Fruit fly (Drosophila melanogaster) whole organism, wandering third instar larva: ENCODE data around the gene sisA.
A peak's percentile ranks its signal among the peaks of the same experiment; 100 is the strongest.

Experiments
- Abd-B ChIP-seq: fragments of >200 bp; optimal IDR thresholded peaks from 2 replicates; lab custom pipeline; 2017; ENCODE audit warnings: missing biosample characterization, missing genetic modification characterization
- CG32264 ChIP-seq: fragments of 200-800 bp; sonication (Bioruptor generic); optimal IDR thresholded peaks from 2 replicates; lab custom pipeline; 2016; ENCODE audit warnings: missing biosample characterization, missing genetic modification characterization
- CG9705 ChIP-seq: fragments of 200-800 bp; sonication (Bioruptor generic); optimal IDR thresholded peaks from 2 replicates; lab custom pipeline; 2018; ENCODE audit warnings: missing biosample characterization, mild to moderate bottlenecking, missing genetic modification characterization
- CrebA ChIP-seq: fragments of 200-800 bp; sonication (Bioruptor generic); optimal IDR thresholded peaks from 2 replicates; lab custom pipeline; 2016; ENCODE audit warnings: missing biosample characterization, mild to moderate bottlenecking, missing genetic modification characterization, borderline replicate concordance
- Dfd ChIP-seq: fragments of >200 bp; optimal IDR thresholded peaks from 2 replicates; lab custom pipeline; 2017; ENCODE audit warnings: missing biosample characterization, missing genetic modification characterization
- Dif ChIP-seq: fragments of 200-275, 200-300 bp; sonication (Bioruptor generic); optimal IDR thresholded peaks from 2 replicates; lab custom pipeline; 2018; ENCODE audit warnings: missing biosample characterization, missing genetic modification characterization; ENCODE audit not compliant: partially characterized antibody
- GATAd ChIP-seq: sonication (Bioruptor generic); optimal IDR thresholded peaks from 2 replicates; lab custom pipeline; 2016; ENCODE audit warnings: missing biosample characterization, missing genetic modification characterization
- HLH106 ChIP-seq: fragments of 200-800 bp; optimal IDR thresholded peaks from 3 replicates; lab custom pipeline; 2019; ENCODE audit warnings: missing biosample characterization, mild to moderate bottlenecking, missing genetic modification characterization, moderate library complexity
- Hnf4 ChIP-seq: fragments of 200-800 bp; sonication (Bioruptor generic); optimal IDR thresholded peaks from 2 replicates; lab custom pipeline; 2016; ENCODE audit warnings: missing biosample characterization, mild to moderate bottlenecking, missing genetic modification characterization
- Hr78 ChIP-seq: fragments of >200 bp; optimal IDR thresholded peaks from 2 replicates; lab custom pipeline; 2017; ENCODE audit warnings: missing biosample characterization, missing genetic modification characterization
- Hr83 ChIP-seq: fragments of 200-300 bp; sonication (Bioruptor generic); optimal IDR thresholded peaks from 2 replicates; lab custom pipeline; 2016; ENCODE audit warnings: missing biosample characterization, mild to moderate bottlenecking, missing genetic modification characterization, moderate library complexity; ENCODE audit not compliant: poor library complexity, severe bottlenecking
- Jra ChIP-seq: sonication (Bioruptor generic); optimal IDR thresholded peaks from 2 replicates; lab custom pipeline; 2016; ENCODE audit warnings: missing biosample characterization, missing genetic modification characterization
- Mio ChIP-seq: sonication (Bioruptor generic); optimal IDR thresholded peaks from 2 replicates; lab custom pipeline; 2016; ENCODE audit warnings: missing biosample characterization, missing genetic modification characterization
- Myc ChIP-seq: fragments of >200 bp; optimal IDR thresholded peaks from 2 replicates; lab custom pipeline; 2017
- N ChIP-seq: fragments of >200 bp; optimal IDR thresholded peaks from 2 replicates; lab custom pipeline; 2018; ENCODE audit warnings: missing biosample characterization, missing external identifiers, missing genetic modification characterization
- OdsH ChIP-seq: fragments of 200-800 bp; sonication (Bioruptor generic); optimal IDR thresholded peaks from 2 replicates; lab custom pipeline; 2016; ENCODE audit warnings: missing biosample characterization, mild to moderate bottlenecking, missing genetic modification characterization
- Rel ChIP-seq, 2 experiments: fragments of 200-800 bp; sonication (Bioruptor generic) in 1 of 2; optimal IDR thresholded peaks; 2 replicates in 1 of 2; 3 replicates in 1 of 2; lab custom pipeline; 2016 to 2019; ENCODE audit warnings: mild to moderate bottlenecking in 2 of 2, missing biosample characterization in 2 of 2, missing genetic modification characterization in 2 of 2, moderate library complexity in 1 of 2
- Sp1 ChIP-seq: fragments of 200-800 bp; sonication (Bioruptor generic); optimal IDR thresholded peaks from 3 replicates; lab custom pipeline; 2019; ENCODE audit warnings: missing biosample characterization, mild to moderate bottlenecking, missing genetic modification characterization, moderate library complexity
- Vsx2 ChIP-seq: fragments of 200-300, 225-300 bp; sonication (Bioruptor generic); optimal IDR thresholded peaks from 2 replicates; lab custom pipeline; 2018; ENCODE audit warnings: missing biosample characterization, missing genetic modification characterization; ENCODE audit not compliant: partially characterized antibody
- br ChIP-seq: fragments of 200-800 bp; sonication (Bioruptor generic); optimal IDR thresholded peaks from 2 replicates; lab custom pipeline; 2016; ENCODE audit warnings: missing biosample characterization, missing genetic modification characterization
- brk ChIP-seq: fragments of 200-800 bp; sonication (Bioruptor generic); optimal IDR thresholded peaks from 2 replicates; lab custom pipeline; 2016; ENCODE audit warnings: missing biosample characterization, mild to moderate bottlenecking, missing genetic modification characterization
- dl ChIP-seq, 2 experiments: fragments of 175-275, 200-275 bp in 1 of 2; fragments of 200-275 bp in 1 of 2; sonication (Bioruptor generic); optimal IDR thresholded peaks; lab custom pipeline; 2018; ENCODE audit warnings: mild to moderate bottlenecking in 2 of 2, missing biosample characterization in 2 of 2, missing genetic modification characterization in 2 of 2, moderate library complexity in 2 of 2; ENCODE audit not compliant: partially characterized antibody in 2 of 2, insufficient read depth in 1 of 2
- dmrt93B ChIP-seq: fragments of 200-800 bp; sonication (Bioruptor generic); optimal IDR thresholded peaks from 2 replicates; lab custom pipeline; 2018; ENCODE audit warnings: missing biosample characterization, mild to moderate bottlenecking, missing genetic modification characterization
- dsf ChIP-seq: sonication (Bioruptor generic); optimal IDR thresholded peaks from 2 replicates; lab custom pipeline; 2016; ENCODE audit warnings: missing biosample characterization, missing genetic modification characterization, borderline replicate concordance
- ey ChIP-seq: fragments of 200-800 bp; sonication (Bioruptor generic); optimal IDR thresholded peaks from 2 replicates; lab custom pipeline; 2016; ENCODE audit warnings: missing biosample characterization, missing genetic modification characterization
- foxo ChIP-seq, 2 experiments: fragments of 200-800 bp; sonication (Bioruptor generic); optimal IDR thresholded peaks; 2 replicates in 1 of 2; 3 replicates in 1 of 2; lab custom pipeline; 2016 to 2017; ENCODE audit warnings: missing biosample characterization in 2 of 2, missing genetic modification characterization in 2 of 2
- fru ChIP-seq: fragments of 200-800 bp; sonication (Bioruptor generic); optimal IDR thresholded peaks from 3 replicates; lab custom pipeline; 2016; ENCODE audit warnings: missing biosample characterization, mild to moderate bottlenecking, missing genetic modification characterization
- h ChIP-seq: fragments of 200-800 bp; sonication (Bioruptor generic); optimal IDR thresholded peaks from 3 replicates; lab custom pipeline; 2016; ENCODE audit warnings: missing biosample characterization, mild to moderate bottlenecking, missing genetic modification characterization
- jim ChIP-seq: fragments of 175-275, 200-325 bp; sonication (Bioruptor generic); optimal IDR thresholded peaks from 2 replicates; lab custom pipeline; 2016; ENCODE audit warnings: missing biosample characterization, mild to moderate bottlenecking, missing genetic modification characterization
- lola ChIP-seq: fragments of >200 bp; optimal IDR thresholded peaks from 2 replicates; lab custom pipeline; 2017; ENCODE audit warnings: missing biosample characterization, missing genetic modification characterization
- pan ChIP-seq: fragments of >200 bp; optimal IDR thresholded peaks from 2 replicates; lab custom pipeline; 2017
- psq ChIP-seq: fragments of 200-800 bp; sonication (Bioruptor generic); optimal IDR thresholded peaks from 3 replicates; lab custom pipeline; 2017; ENCODE audit warnings: missing biosample characterization, mild to moderate bottlenecking, missing genetic modification characterization, moderate library complexity
- rgr ChIP-seq: fragments of 200-800 bp; sonication (Bioruptor generic); optimal IDR thresholded peaks from 3 replicates; lab custom pipeline; 2016; ENCODE audit warnings: missing biosample characterization, mild to moderate bottlenecking, missing genetic modification characterization
- sage ChIP-seq: fragments of 200-800 bp; sonication (Bioruptor generic); optimal IDR thresholded peaks from 2 replicates; lab custom pipeline; 2016; ENCODE audit warnings: missing biosample characterization, mild to moderate bottlenecking, missing genetic modification characterization
- sv ChIP-seq: fragments of 200-800 bp; sonication (Bioruptor generic); optimal IDR thresholded peaks from 3 replicates; lab custom pipeline; 2016; ENCODE audit warnings: missing biosample characterization, missing genetic modification characterization
- tai ChIP-seq: sonication (Bioruptor generic); optimal IDR thresholded peaks from 2 replicates; lab custom pipeline; 2016; ENCODE audit warnings: missing biosample characterization, missing genetic modification characterization
- usp ChIP-seq: fragments of >200 bp; optimal IDR thresholded peaks from 2 replicates; lab custom pipeline; 2017; ENCODE audit warnings: missing biosample characterization, missing genetic modification characterization
- woc ChIP-seq: sonication (Bioruptor generic); optimal IDR thresholded peaks from 2 replicates; lab custom pipeline; 2016; ENCODE audit warnings: missing biosample characterization, mild to moderate bottlenecking, missing genetic modification characterization

sisA gene

dm6 chrX:11359081-11359481, 36.9 kb upstream of the sisA start, which contains the start of gene Pa1:
TSS of gene Pa1 (plus strand) at chrX:11359236.
- TF ChIP-seq OdsH (no peak), Hr83 (GFP tag; lab: Kevin White, UChicago) (peak; percentile 10), Sp1 (GFP tag; lab: Kevin White, UChicago) (peak; percentile 24), sage (GFP tag; lab: Kevin White, UChicago) (no peak), Rel (GFP tag; optimal IDR thresholded peaks at IDR 0.05; lab: Kevin White, UChicago) (no peak), Rel (tag; optimal IDR thresholded peaks at IDR 0.05; lab: Kevin White, UChicago) (peak; percentile 8)
- TF ChIP-seq, all 38 proteins: peak for 3

DNA sequence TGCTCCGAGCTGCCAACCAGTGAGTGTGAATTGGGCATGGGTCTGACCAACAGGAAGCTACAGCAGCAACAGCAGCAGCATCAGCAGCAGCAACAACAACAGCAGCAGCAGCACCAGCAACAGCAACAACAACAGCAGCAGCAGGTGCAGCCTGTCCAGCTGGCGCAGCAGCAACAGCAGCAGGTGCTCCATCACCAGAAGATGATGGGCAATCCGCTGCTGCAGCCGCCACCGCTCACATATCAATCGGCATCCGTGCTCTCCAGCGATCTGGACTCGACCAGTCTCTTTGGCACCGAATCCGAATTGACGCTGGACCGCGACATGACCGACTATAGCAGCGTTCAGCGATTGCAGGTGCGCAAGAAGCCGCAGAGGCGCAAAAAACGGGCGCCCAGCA, 34.5 kb upstream of the sisA start:
- TF ChIP-seq Dif (GFP tag; lab: Kevin White, UChicago) (no peak), brk (GFP tag; lab: Kevin White, UChicago) (no peak), Vsx2 (GFP tag; lab: Kevin White, UChicago) (no peak), fru (no peak), CG9705 (GFP tag; lab: Kevin White, UChicago) (no peak), psq (GFP tag; lab: Kevin White, UChicago) (no peak), Abd-B (GFP tag; lab: Kevin White, UChicago) (no peak), Dfd (no peak), GATAd (GFP tag; lab: Kevin White, UChicago) (no peak)

DNA sequence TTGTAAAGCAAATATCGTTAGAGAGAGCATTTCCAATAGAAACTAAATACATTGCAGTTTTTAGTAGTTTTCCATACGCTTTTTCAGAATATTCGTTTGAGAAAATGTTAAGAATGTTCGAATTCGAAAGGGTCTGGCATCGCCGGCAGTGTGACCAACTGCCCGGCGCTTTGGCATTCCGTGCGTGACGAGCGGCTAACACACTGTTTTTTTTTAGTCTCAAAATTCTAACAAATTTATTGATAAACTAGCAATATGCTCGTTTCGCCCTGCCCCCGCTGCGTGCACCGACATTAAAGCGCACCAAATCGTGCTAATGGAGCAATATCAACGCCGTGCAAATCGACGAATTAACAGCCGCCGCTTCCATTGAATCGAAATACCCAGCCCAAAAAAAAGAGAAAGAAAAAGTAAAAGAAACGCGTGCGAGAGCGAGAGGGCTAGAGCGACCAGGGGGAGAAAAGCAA, 33.6 kb upstream of the sisA start, which contains the start of gene dsh:
Gene dsh, plus strand, starts transcription at position 174 of the 467 bp plus-strand sequence.
- TF ChIP-seq foxo (GFP tag; optimal IDR thresholded peaks at IDR 0.05; lab: Kevin White, UChicago) (peak in 1 of 2 experiments; percentile 41), Myc (no peak), psq (GFP tag; lab: Kevin White, UChicago) (peak; percentile 8), ey (GFP tag; lab: Kevin White, UChicago) (no peak), Sp1 (GFP tag; lab: Kevin White, UChicago) (peak; percentile 4)

- peak; percentile 81 for TF ChIP-seq Mio (GFP tag; lab: Kevin White, UChicago)
- TF ChIP-seq Rel (GFP tag; optimal IDR thresholded peaks at IDR 0.05; lab: Kevin White, UChicago) = no peak
- TF ChIP-seq Rel (tag; optimal IDR thresholded peaks at IDR 0.05; lab: Kevin White, UChicago) = peak; percentile 72
- TF ChIP-seq rgr (GFP tag; lab: Kevin White, UChicago) = peak; percentile 96
- TF ChIP-seq Jra = peak; percentile 71
- no peak for TF ChIP-seq Myc
- peak; percentile 86 for TF ChIP-seq Sp1 (GFP tag; lab: Kevin White, UChicago)
- no peak for TF ChIP-seq Hr78
- no peak for TF ChIP-seq Abd-B (GFP tag; lab: Kevin White, UChicago)
- TF ChIP-seq h (GFP tag; lab: Kevin White, UChicago) = peak; percentile 95
- no peak for TF ChIP-seq dl (GFP tag; optimal IDR thresholded peaks at IDR 0.05; lab: Kevin White, UChicago; ENCODE audit: insufficient read depth in 1 of 2, partially characterized antibody in 2 of 2)
- no peak for TF ChIP-seq usp
- peak; percentile 84 for TF ChIP-seq woc (GFP tag; lab: Kevin White, UChicago)
- peak; percentile 88 for TF ChIP-seq dmrt93B
- TF ChIP-seq CrebA (GFP tag; lab: Kevin White, UChicago) = no peak
- peak; percentile 83 for TF ChIP-seq CG32264 (GFP tag; lab: Kevin White, UChicago)
- TF ChIP-seq N (GFP tag; lab: Kevin White, UChicago) = no peak
- peak; percentile 93 for TF ChIP-seq Hnf4 (GFP tag; lab: Kevin White, UChicago)
- no peak for TF ChIP-seq Dif (GFP tag; lab: Kevin White, UChicago)
- TF ChIP-seq lola (GFP tag; lab: Kevin White, UChicago) = no peak
- TF ChIP-seq OdsH = peak; percentile 91
- TF ChIP-seq brk (GFP tag; lab: Kevin White, UChicago) = no peak
- TF ChIP-seq ey (GFP tag; lab: Kevin White, UChicago) = peak; percentile 95
- peak; percentile 81 for TF ChIP-seq psq (GFP tag; lab: Kevin White, UChicago)
- peak; percentile 77 for TF ChIP-seq sage (GFP tag; lab: Kevin White, UChicago)
- no peak for TF ChIP-seq tai (GFP tag; lab: Kevin White, UChicago)
- peak; percentile 48 for TF ChIP-seq GATAd (GFP tag; lab: Kevin White, UChicago)
- no peak for TF ChIP-seq dsf (GFP tag; lab: Kevin White, UChicago)
- peak; percentile 93 for TF ChIP-seq Hr83 (GFP tag; lab: Kevin White, UChicago)
- peak; percentile 92 for TF ChIP-seq HLH106 (tag; lab: Kevin White, UChicago)
- TF ChIP-seq jim (GFP tag; lab: Kevin White, UChicago) = peak; percentile 68
- TF ChIP-seq CG9705 (GFP tag; lab: Kevin White, UChicago) = peak; percentile 80
- no peak for TF ChIP-seq pan
- peak; percentile 79 for TF ChIP-seq sv (GFP tag; lab: Kevin White, UChicago)
- no peak for TF ChIP-seq Dfd
- TF ChIP-seq foxo (GFP tag; optimal IDR thresholded peaks at IDR 0.05; lab: Kevin White, UChicago) = peak; percentile 46 to 96
- TF ChIP-seq fru = peak; percentile 92
- peak; percentile 93 for TF ChIP-seq br (GFP tag; lab: Kevin White, UChicago)
- TF ChIP-seq Vsx2 (GFP tag; lab: Kevin White, UChicago) = no peak
Observed at dm6 chrX:11351351-11351750, 29.2 kb upstream of the sisA start.
